Fruit fly (Drosophila melanogaster) whole organism, embryonic: ENCODE measurements around the gene CG43339.

Source experiments
- Awh ChIP-seq: fragments of 200-800 bp; sonication (Bioruptor generic); IDR thresholded peaks from 2 replicates; pipeline ENCODE4, ENCODE4 v1.3.6; 2022; ENCODE audit warnings: missing biosample characterization, missing genetic modification characterization
- Bteb2 ChIP-seq: fragments of 200-800 bp; sonication (Bioruptor generic); optimal IDR thresholded peaks from 2 replicates; lab custom pipeline; 2016; ENCODE audit warnings: missing biosample characterization, missing genetic modification characterization
- CG11456 ChIP-seq: fragments of 200-800 bp; sonication (Bioruptor generic); IDR thresholded peaks from 3 replicates; pipeline ENCODE4 v1.3.6; 2022; ENCODE audit warnings: missing biosample characterization, missing genetic modification characterization
- CG11504 ChIP-seq: fragments of 200-800 bp; sonication (Bioruptor generic); optimal IDR thresholded peaks from 3 replicates; lab custom pipeline; 2019; ENCODE audit warnings: missing biosample characterization, mild to moderate bottlenecking, missing genetic modification characterization, moderate library complexity
- CG11560 ChIP-seq: fragments of 200-800 bp; sonication (Bioruptor generic); IDR thresholded peaks from 3 replicates; pipeline ENCODE4 v1.3.6; 2022; ENCODE audit warnings: missing biosample characterization, missing genetic modification characterization
- CG1233 ChIP-seq: fragments of 200-800 bp; sonication (Bioruptor generic); optimal IDR thresholded peaks from 4 replicates; lab custom pipeline; 2018; ENCODE audit warnings: missing biosample characterization, mild to moderate bottlenecking, missing genetic modification characterization
- CG12659 ChIP-seq: fragments of 200-800 bp; sonication (Bioruptor generic); optimal IDR thresholded peaks from 3 replicates; lab custom pipeline; 2017; ENCODE audit warnings: mild to moderate bottlenecking, missing biosample characterization, missing genetic modification reagents, missing genetic modification characterization
- CG12769 ChIP-seq: fragments of 200-800 bp; sonication (Bioruptor generic); optimal IDR thresholded peaks from 2 replicates; lab custom pipeline; 2019; ENCODE audit warnings: missing biosample characterization, mild to moderate bottlenecking, missing genetic modification characterization, moderate library complexity
- CG13424 ChIP-seq: fragments of 200-800 bp; sonication (Bioruptor generic); optimal IDR thresholded peaks from 2 replicates; lab custom pipeline; 2019; ENCODE audit warnings: missing biosample characterization, mild to moderate bottlenecking, missing genetic modification characterization, moderate library complexity
- CG13775 ChIP-seq: fragments of 200-800 bp; sonication (Bioruptor generic); optimal IDR thresholded peaks from 3 replicates; lab custom pipeline; 2017; ENCODE audit warnings: missing biosample characterization, mild to moderate bottlenecking, missing genetic modification characterization
- CG14710 ChIP-seq: fragments of 200-800 bp; sonication (Bioruptor generic); optimal IDR thresholded peaks from 3 replicates; lab custom pipeline; 2019; ENCODE audit warnings: missing biosample characterization, mild to moderate bottlenecking, missing genetic modification characterization, moderate library complexity
- CG1602 ChIP-seq: fragments of 200-800 bp; sonication (Bioruptor generic); optimal IDR thresholded peaks from 3 replicates; lab custom pipeline; 2016; ENCODE audit warnings: missing biosample characterization, missing genetic modification characterization
- CG18764 ChIP-seq: fragments of 200-800 bp; sonication (Bioruptor generic); optimal IDR thresholded peaks from 3 replicates; lab custom pipeline; 2016; ENCODE audit warnings: missing biosample characterization, missing genetic modification characterization
- CG2712 ChIP-seq: fragments of 200-800 bp; optimal IDR thresholded peaks from 3 replicates; lab custom pipeline; 2019; ENCODE audit warnings: missing biosample characterization, mild to moderate bottlenecking, missing genetic modification characterization, moderate library complexity
- CG32532 ChIP-seq: fragments of 200-800 bp; sonication (Bioruptor generic); IDR thresholded peaks from 2 replicates; pipeline ENCODE4 v1.3.6; 2022; ENCODE audit warnings: missing biosample characterization, missing genetic modification characterization
- CG3281 ChIP-seq: fragments of 200-800 bp; sonication (Bioruptor generic); optimal IDR thresholded peaks from 3 replicates; lab custom pipeline; 2017; ENCODE audit warnings: missing biosample characterization, mild to moderate bottlenecking, missing genetic modification characterization
- CG4617 ChIP-seq: fragments of 200-800 bp; sonication (Bioruptor generic); optimal IDR thresholded peaks from 3 replicates; lab custom pipeline; 2016; ENCODE audit warnings: missing biosample characterization, missing genetic modification characterization, borderline replicate concordance
- CG5953 ChIP-seq: fragments of 200-800 bp; sonication (Bioruptor generic); IDR thresholded peaks from 2 replicates; pipeline ENCODE4 v1.3.6; 2022; ENCODE audit warnings: missing biosample characterization, missing genetic modification characterization
- CG8359 ChIP-seq: fragments of 200-800 bp; sonication (Bioruptor generic); optimal IDR thresholded peaks from 2 replicates; lab custom pipeline; 2017; ENCODE audit warnings: missing biosample characterization, mild to moderate bottlenecking, missing genetic modification characterization, borderline replicate concordance
- Dbx ChIP-seq: fragments of 200-800 bp; sonication (Bioruptor generic); IDR thresholded peaks from 3 replicates; pipeline ENCODE4 v1.3.6; 2022; ENCODE audit warnings: missing biosample characterization, missing genetic modification characterization
- Dfd ChIP-seq, 2 experiments: fragments of >200 bp; optimal IDR thresholded peaks; 2 replicates each; lab custom pipeline; 2017; ENCODE audit warnings: missing biosample characterization in 2 of 2, missing genetic modification characterization in 2 of 2
- Dip3 ChIP-seq: fragments of 200-800 bp; sonication (Bioruptor generic); optimal IDR thresholded peaks from 3 replicates; lab custom pipeline; 2016; ENCODE audit warnings: missing biosample characterization, missing genetic modification characterization
- HLHmδ ChIP-seq: fragments of 200-800 bp; sonication (Bioruptor generic); optimal IDR thresholded peaks from 2 replicates; lab custom pipeline; 2018; ENCODE audit warnings: missing biosample characterization, mild to moderate bottlenecking, missing genetic modification characterization, moderate library complexity
- Hr51 ChIP-seq, 2 experiments: fragments of 200-800 bp; sonication (Bioruptor generic); optimal IDR thresholded peaks; 2 replicates in 1 of 2; 3 replicates in 1 of 2; lab custom pipeline; 2016 to 2018; ENCODE audit warnings: missing biosample characterization in 2 of 2, missing genetic modification characterization in 2 of 2, mild to moderate bottlenecking in 1 of 2, moderate library complexity in 1 of 2
- MBD-R2 ChIP-seq: fragments of 200-800 bp; sonication (Bioruptor generic); IDR thresholded peaks from 2 replicates; pipeline ENCODE4 v1.3.6; 2022; ENCODE audit warnings: missing biosample characterization, missing genetic modification characterization
- MESR4 ChIP-seq: fragments of 200-800 bp; sonication (Bioruptor generic); optimal IDR thresholded peaks from 2 replicates; lab custom pipeline; 2018; ENCODE audit warnings: missing biosample characterization, mild to moderate bottlenecking, missing genetic modification characterization, moderate library complexity
- Pdp1 ChIP-seq, 2 experiments: fragments of 200-800 bp; sonication (Bioruptor generic); optimal IDR thresholded peaks; 3 replicates each; lab custom pipeline; 2016; ENCODE audit warnings: missing biosample characterization in 2 of 2, missing genetic modification characterization in 2 of 2, mild to moderate bottlenecking in 1 of 2, moderate library complexity in 1 of 2
- Sin3A ChIP-seq: fragments of >200 bp; optimal IDR thresholded peaks from 2 replicates; lab custom pipeline; 2018
- Sox100B ChIP-seq: fragments of 200-800 bp; sonication (Bioruptor generic); optimal IDR thresholded peaks from 3 replicates; lab custom pipeline; 2018; ENCODE audit warnings: missing biosample characterization, mild to moderate bottlenecking, missing genetic modification characterization
- Spps ChIP-seq: fragments of 200-800 bp; sonication (Bioruptor generic); optimal IDR thresholded peaks from 2 replicates; lab custom pipeline; 2018; ENCODE audit warnings: missing biosample characterization, mild to moderate bottlenecking, missing genetic modification characterization
- br ChIP-seq: fragments of >200 bp; optimal IDR thresholded peaks from 2 replicates; lab custom pipeline; 2017
- gt ChIP-seq: fragments of 200-800 bp; sonication (Bioruptor generic); IDR thresholded peaks from 2 replicates; pipeline ENCODE4 v1.3.6; 2022; ENCODE audit warnings: missing biosample characterization, missing genetic modification characterization
- kay ChIP-seq: fragments of 200-800 bp; sonication (Bioruptor generic); optimal IDR thresholded peaks from 2 replicates; lab custom pipeline; 2016; ENCODE audit warnings: missing biosample characterization, missing genetic modification characterization
- lmd ChIP-seq: fragments of 200-800 bp; sonication (Bioruptor generic); IDR thresholded peaks from 2 replicates; pipeline ENCODE4 v1.3.6; 2022; ENCODE audit warnings: missing biosample characterization, missing genetic modification characterization
- luna ChIP-seq: fragments of 200-800 bp; sonication (Bioruptor generic); optimal IDR thresholded peaks from 2 replicates; lab custom pipeline; 2016; ENCODE audit warnings: missing biosample characterization, missing genetic modification characterization
- pfk ChIP-seq: fragments of 200-800 bp; sonication (Bioruptor generic); optimal IDR thresholded peaks from 2 replicates; lab custom pipeline; 2018; ENCODE audit warnings: missing biosample characterization, mild to moderate bottlenecking, missing genetic modification characterization, moderate library complexity
- row ChIP-seq: fragments of 200-800 bp; sonication (Bioruptor generic); IDR thresholded peaks from 3 replicates; pipeline ENCODE4 v1.3.6; 2022; ENCODE audit warnings: missing biosample characterization, missing genetic modification characterization
- scrt ChIP-seq: fragments of 200-800 bp; sonication (Bioruptor generic); optimal IDR thresholded peaks from 2 replicates; lab custom pipeline; 2018; ENCODE audit warnings: missing biosample characterization, mild to moderate bottlenecking, missing genetic modification characterization, moderate library complexity
- sens-2 ChIP-seq: fragments of 200-800 bp; sonication (Bioruptor generic); IDR thresholded peaks from 2 replicates; pipeline ENCODE4 v1.3.6; 2022; ENCODE audit warnings: missing biosample characterization, missing genetic modification characterization
- slbo ChIP-seq: fragments of 200-800 bp; sonication (Bioruptor generic); IDR thresholded peaks from 2 replicates; pipeline ENCODE4 v1.3.6; 2022; ENCODE audit warnings: missing biosample characterization, missing genetic modification characterization
- stwl ChIP-seq: fragments of 200-800 bp; sonication (Bioruptor generic); optimal IDR thresholded peaks from 3 replicates; lab custom pipeline; 2018; ENCODE audit warnings: missing biosample characterization, mild to moderate bottlenecking, missing genetic modification characterization, moderate library complexity
- tll ChIP-seq, 2 experiments: fragments of 200-800 bp in 1 of 2; fragments of >200 bp in 1 of 2; sonication (Bioruptor generic) in 1 of 2; optimal IDR thresholded peaks; 2 replicates each; lab custom pipeline; 2017 to 2019; ENCODE audit warnings: missing biosample characterization in 2 of 2, missing genetic modification characterization in 2 of 2, mild to moderate bottlenecking in 1 of 2, moderate library complexity in 1 of 2
- tna ChIP-seq: fragments of 200-800 bp; sonication (Bioruptor generic); IDR thresholded peaks from 2 replicates; pipeline ENCODE4 v1.3.6; 2022; ENCODE audit warnings: missing biosample characterization, missing genetic modification characterization; ENCODE audit not compliant: partially characterized antibody
- trh ChIP-seq: fragments of 200-800 bp; sonication (Bioruptor generic); optimal IDR thresholded peaks from 2 replicates; lab custom pipeline; 2016; ENCODE audit warnings: missing biosample characterization, missing genetic modification characterization
- vnd ChIP-seq: fragments of 200-800 bp; sonication (Bioruptor generic); IDR thresholded peaks from 3 replicates; pipeline ENCODE4 v1.3.6; 2022; ENCODE audit warnings: missing biosample characterization, missing genetic modification characterization; ENCODE audit not compliant: partially characterized antibody
- wdn ChIP-seq: fragments of 200-800 bp; sonication (Bioruptor generic); IDR thresholded peaks from 2 replicates; pipeline ENCODE4 v1.3.6; 2022; ENCODE audit warnings: missing biosample characterization, missing genetic modification characterization
- zf30C ChIP-seq: fragments of 200-800 bp; sonication (Bioruptor generic); optimal IDR thresholded peaks from 3 replicates; lab custom pipeline; 2018; ENCODE audit warnings: missing biosample characterization, mild to moderate bottlenecking, missing genetic modification characterization
- zfh2 ChIP-seq: fragments of 200-800 bp; sonication (Bioruptor generic); optimal IDR thresholded peaks from 2 replicates; lab custom pipeline; 2016; ENCODE audit warnings: missing biosample characterization, missing genetic modification characterization

The CG43339 gene

dm6 chr2L:18707844-18708238, 34.8 kb upstream of the CG43339 start (continued):
- TF ChIP-seq Sox100B (GFP tag; lab: Kevin White, UChicago) (no peak), gt (GFP tag; lab: Robert Waterston, UW) (no peak), zf30C (no peak), CG13775 (GFP tag; lab: Kevin White, UChicago) (no peak), CG4617 (GFP tag; lab: Kevin White, UChicago) (no peak), Dbx (GFP tag; lab: Robert Waterston, UW) (no peak), CG11456 (GFP tag; lab: Robert Waterston, UW) (0 out of 3 replicates have a peak, but pooled peaks have one; percentile 10), CG12769 (tag; lab: Kevin White, UChicago) (peak; percentile 43), tna (GFP tag; lab: Robert Waterston, UW) (no peak), CG13424 (tag; lab: Kevin White, UChicago) (no peak), stwl (tag; lab: Kevin White, UChicago) (no peak), scrt (no peak), CG18764 (GFP tag; lab: Kevin White, UChicago) (no peak), slbo (GFP tag; lab: Robert Waterston, UW) (peak; percentile 77), CG12659 (GFP tag; lab: Kevin White, UChicago) (no peak), CG1602 (GFP tag; lab: Kevin White, UChicago) (peak; percentile 22), CG5953 (no peak), trh (no peak), Awh (no peak; the same call in 1 of the 2 replicates), wdn (GFP tag; lab: Robert Waterston, UW) (no peak), sens-2 (GFP tag; lab: Robert Waterston, UW) (no peak), Pdp1 (GFP tag; optimal IDR thresholded peaks at IDR 0.05; lab: Kevin White, UChicago) (peak in 1 of 2 experiments; percentile 13), vnd (GFP tag; lab: Robert Waterston, UW) (no peak), Dip3 (GFP tag; lab: Kevin White, UChicago) (peak; percentile 4), br (lab: Kevin White, UChicago) (no peak), Spps (tag; lab: Kevin White, UChicago) (no peak), tll (GFP tag; optimal IDR thresholded peaks at IDR 0.05; lab: Kevin White, UChicago) (no peak), CG32532 (GFP tag; lab: Robert Waterston, UW) (peak; percentile 67), Sin3A (no peak), lmd (no peak; the same call in 1 of the 2 replicates), CG3281 (GFP tag; lab: Kevin White, UChicago) (peak; percentile 30), CG1233 (GFP tag; lab: Kevin White, UChicago) (no peak), Hr51 (GFP tag; optimal IDR thresholded peaks at IDR 0.05; lab: Kevin White, UChicago) (peak in 1 of 2 experiments; percentile 26), Bteb2 (GFP tag; lab: Kevin White, UChicago) (no peak), Dfd (GFP tag; optimal IDR thresholded peaks at IDR 0.05; lab: Kevin White, UChicago) (no peak), CG14710 (tag; lab: Kevin White, UChicago) (no peak), row (no peak), luna (peak; percentile 21), CG8359 (GFP tag; lab: Kevin White, UChicago) (no peak), CG11504 (tag; lab: Kevin White, UChicago) (no peak), kay (GFP tag; lab: Kevin White, UChicago) (no peak), CG11560 (no peak), zfh2 (GFP tag; lab: Kevin White, UChicago) (peak; percentile 9), MBD-R2 (GFP tag; lab: Robert Waterston, UW) (no peak), CG2712 (tag; lab: Kevin White, UChicago) (peak; percentile 4), HLHmδ (GFP tag; lab: Kevin White, UChicago) (no peak), pfk (GFP tag; lab: Kevin White, UChicago) (no peak), MESR4 (GFP tag; lab: Kevin White, UChicago) (no peak)
- TF ChIP-seq, all 482 proteins: peak for 78
